Worm (Caenorhabditis elegans) whole organism, L4 larva: Measurements from ENCODE around the gene nhr-252.
A peak's percentile ranks its signal among the peaks of the same experiment; 100 is the strongest.

Experiments used
- D1046.2 ChIP-seq: fragments of 200-800 bp; sonication (Bioruptor generic); IDR thresholded peaks from 2 replicates; pipeline ENCODE4 v1.3.6; 2022; ENCODE audit warnings: missing genetic modification characterization, missing compliant biosample characterization
- R02D3.7 ChIP-seq: fragments of 150-350 bp; sonication (generic microtip); optimal IDR thresholded peaks from 3 replicates; lab custom pipeline; 2014; ENCODE audit warnings: missing biosample characterization, missing genetic modification characterization
- Y5F2A.4 ChIP-seq: fragments of 200-800 bp; sonication (Bioruptor generic); optimal IDR thresholded peaks from 2 replicates; lab custom pipeline; 2018; ENCODE audit warnings: mild to moderate bottlenecking, missing genetic modification characterization, missing compliant biosample characterization
- ZK546.5 ChIP-seq, 2 experiments: sonication (generic microtip); optimal IDR thresholded peaks; 2 replicates each; lab custom pipeline; 2017; ENCODE audit warnings: missing biosample characterization in 2 of 2, missing genetic modification characterization in 2 of 2
- aha-1 ChIP-seq: fragments of 150-350 bp; peaks from one replicate; lab custom pipeline; 2014; ENCODE audit warnings: missing biosample characterization, missing genetic modification characterization
- ceh-28 ChIP-seq: fragments of 150-350 bp; optimal IDR thresholded peaks from 2 replicates; lab custom pipeline; 2014; ENCODE audit warnings: missing biosample characterization, missing genetic modification reagents, missing genetic modification characterization
- daf-16 ChIP-seq, 3 experiments: sonication (generic microtip); optimal IDR thresholded peaks; 2 replicates each; lab custom pipeline; 2016 to 2017; ENCODE audit warnings: missing genetic modification characterization in 3 of 3, missing genetic modification reagents in 3 of 3, mild to moderate bottlenecking in 2 of 3, missing compliant biosample characterization in 2 of 3, missing biosample characterization in 1 of 3, moderate library complexity in 1 of 3
- dmd-6 ChIP-seq: fragments of 200-800 bp; sonication (Bioruptor generic); IDR thresholded peaks from 2 replicates; pipeline ENCODE4 v1.3.6; 2022; ENCODE audit warnings: missing genetic modification reagents, missing genetic modification characterization, missing compliant biosample characterization
- dve-1 ChIP-seq: sonication (generic microtip); optimal IDR thresholded peaks from 2 replicates; lab custom pipeline; 2017; ENCODE audit warnings: antibody characterized with exemption, mild to moderate bottlenecking, missing genetic modification characterization, missing compliant biosample characterization; ENCODE audit not compliant: insufficient read depth
- hlh-11 ChIP-seq: fragments of 200-800 bp; sonication (Bioruptor generic); optimal IDR thresholded peaks from 2 replicates; lab custom pipeline; 2018; ENCODE audit warnings: mild to moderate bottlenecking, missing genetic modification characterization, missing compliant biosample characterization
- lin-13 ChIP-seq: fragments of 150-350 bp; optimal IDR thresholded peaks from 2 replicates; lab custom pipeline; 2014; ENCODE audit warnings: missing biosample characterization, missing genetic modification reagents, missing genetic modification characterization
- lir-3 ChIP-seq: sonication (generic microtip); optimal IDR thresholded peaks from 2 replicates; lab custom pipeline; 2016; ENCODE audit warnings: mild to moderate bottlenecking, missing genetic modification characterization, missing compliant biosample characterization
- mdt-29 ChIP-seq: fragments of 200-800 bp; sonication (Bioruptor generic); IDR thresholded peaks from 2 replicates; pipeline ENCODE4 v1.3.6; 2022; ENCODE audit warnings: missing genetic modification reagents, missing genetic modification characterization, missing compliant biosample characterization
- mep-1 ChIP-seq: fragments of 150-350 bp; sonication (generic microtip); optimal IDR thresholded peaks from 3 replicates; lab custom pipeline; 2014; ENCODE audit warnings: missing biosample characterization, missing genetic modification characterization
- mxl-2 ChIP-seq: fragments of 200-800 bp; sonication (Bioruptor generic); conservative IDR thresholded peaks from 2 replicates; pipeline ENCODE4 v1.3.6; 2022; ENCODE audit warnings: missing genetic modification reagents, missing genetic modification characterization, missing compliant biosample characterization
- nhr-11 ChIP-seq: fragments of 150-350 bp; optimal IDR thresholded peaks from 2 replicates; lab custom pipeline; 2014; ENCODE audit warnings: missing biosample characterization, missing genetic modification characterization
- nhr-28 ChIP-seq: fragments of 150-350 bp; optimal IDR thresholded peaks from 2 replicates; lab custom pipeline; 2014; ENCODE audit warnings: missing biosample characterization, missing genetic modification characterization
- nhr-41 ChIP-seq: fragments of 200-800 bp; sonication (Bioruptor generic); IDR thresholded peaks from 2 replicates; pipeline ENCODE4 v1.3.6; 2022; ENCODE audit warnings: missing genetic modification reagents, missing genetic modification characterization, missing compliant biosample characterization
- nhr-48 ChIP-seq: sonication (generic microtip); optimal IDR thresholded peaks from 2 replicates; lab custom pipeline; 2016; ENCODE audit warnings: mild to moderate bottlenecking, missing genetic modification characterization, missing compliant biosample characterization
- nhr-77 ChIP-seq: fragments of 150-350 bp; optimal IDR thresholded peaks from 2 replicates; lab custom pipeline; 2014; ENCODE audit warnings: missing biosample characterization, missing genetic modification characterization
- pha-4 ChIP-seq, 2 experiments: fragments of 150-350 bp in 1 of 2; fragments of 200-800 bp in 1 of 2; sonication (Bioruptor generic) in 1 of 2; IDR thresholded peaks in 1 of 2; optimal IDR thresholded peaks in 1 of 2; 2 replicates each; pipeline versions ENCODE4 v1.3.6 to Lab custom; 2014 to 2022; ENCODE audit warnings: missing genetic modification characterization in 2 of 2, missing genetic modification reagents in 2 of 2, missing biosample characterization in 1 of 2, missing compliant biosample characterization in 1 of 2
- php-3 ChIP-seq: fragments of 200-800 bp; sonication (Bioruptor generic); IDR thresholded peaks from 2 replicates; pipeline ENCODE4 v1.3.6; 2022; ENCODE audit warnings: missing genetic modification reagents, missing genetic modification characterization, missing compliant biosample characterization
- pqm-1 ChIP-seq: sonication (generic microtip); optimal IDR thresholded peaks from 2 replicates; lab custom pipeline; 2017; ENCODE audit warnings: missing biosample characterization, missing genetic modification characterization
- saeg-2 ChIP-seq: fragments of 200-800 bp; sonication (Bioruptor generic); IDR thresholded peaks from 2 replicates; pipeline ENCODE4 v1.3.6; 2022; ENCODE audit warnings: missing genetic modification reagents, missing genetic modification characterization, missing compliant biosample characterization
- unc-39 ChIP-seq: sonication (generic microtip); optimal IDR thresholded peaks from 2 replicates; lab custom pipeline; 2017; ENCODE audit warnings: missing biosample characterization, missing genetic modification characterization
- unc-62 ChIP-seq, 3 experiments: fragments of 150-350 bp in 1 of 3; sonication (generic microtip); optimal IDR thresholded peaks in 2 of 3; peaks in 1 of 3; 1 replicate in 1 of 3; 2 replicates in 2 of 3; lab custom pipeline; 2014 to 2017; ENCODE audit warnings: missing biosample characterization in 3 of 3, missing genetic modification characterization in 3 of 3, missing genetic modification reagents in 3 of 3, missing genotype in 1 of 3
- zag-1 ChIP-seq: fragments of 150-350 bp; optimal IDR thresholded peaks from 2 replicates; lab custom pipeline; 2014; ENCODE audit warnings: missing biosample characterization, missing genetic modification characterization
- zfp-2 ChIP-seq: sonication (generic microtip); optimal IDR thresholded peaks from 2 replicates; lab custom pipeline; 2016; ENCODE audit warnings: mild to moderate bottlenecking, missing genetic modification characterization, missing compliant biosample characterization

nhr-252 gene

DNA sequence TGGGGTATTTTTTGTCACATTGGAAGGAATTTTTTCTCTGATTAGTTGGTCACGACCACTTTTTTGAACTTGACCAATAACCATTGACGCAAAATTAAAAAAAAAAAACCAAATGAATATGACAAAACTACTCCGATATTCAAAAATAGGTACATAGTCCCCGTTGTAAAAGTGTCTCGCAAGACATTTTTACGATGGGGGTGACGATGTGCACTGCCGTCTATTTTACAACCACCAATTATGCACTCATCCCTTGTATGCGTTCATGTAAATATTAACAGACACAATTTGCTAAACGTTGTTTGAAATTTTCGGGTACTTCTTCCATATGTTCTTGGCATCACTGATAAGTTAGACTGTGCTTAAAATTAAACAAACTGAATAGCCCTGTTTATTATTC, 4.7 kb upstream of the nhr-252 start, which contains the start of gene scl-27:
scl-27 (plus strand) TSS at position 301 of the 400 bp plus-strand sequence.
- TF ChIP-seq unc-62 (GFP tag; optimal IDR thresholded peaks at IDR 0.05 in 1 of 2; lab: Kevin White, UChicago): peak in 1 of 2 experiments; percentile 11
- no peak for TF ChIP-seq unc-62 (tag; optimal IDR thresholded peaks at IDR 0.05; lab: Kevin White, UChicago)
- no peak for TF ChIP-seq mep-1

- no peak for TF ChIP-seq R02D3.7 (tag; lab: Kevin White, UChicago)
- TF ChIP-seq pha-4 (GFP tag; IDR thresholded peaks at IDR 0.05; lab: Robert Waterston, UW): no peak
- no peak for TF ChIP-seq pha-4 (tag; optimal IDR thresholded peaks at IDR 0.05; lab: Kevin White, UChicago)
- no peak for TF ChIP-seq nhr-48
- no peak for TF ChIP-seq nhr-11
Observed at ce11 chrV:403028-403427, 1.4 kb upstream of the nhr-252 start, which contains the start of gene srh-62. srh-62 (minus strand) TSS chrV:403128.

DNA sequence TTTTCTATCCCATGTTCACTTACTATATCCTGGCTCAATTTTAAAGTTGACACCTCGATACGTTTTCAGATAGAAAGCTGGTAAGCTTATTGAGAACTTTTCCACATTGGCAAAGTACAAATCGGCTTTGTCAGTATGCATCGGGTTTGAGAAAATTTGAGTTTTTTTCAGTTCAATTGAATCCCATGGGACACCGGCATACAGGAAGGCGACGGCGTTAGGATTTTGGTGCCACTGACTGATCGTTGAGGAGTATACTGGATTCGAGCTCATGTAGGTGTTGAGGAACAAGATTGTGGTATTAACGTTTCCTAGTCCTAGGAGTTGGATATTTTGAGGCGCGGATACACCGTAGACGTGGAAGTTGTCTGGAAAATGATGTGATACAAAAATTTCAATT, 8.4 kb downstream of the nhr-252 start:
- TF ChIP-seq ceh-28 (tag; lab: Kevin White, UChicago) (no peak), zfp-2 (tag; lab: Kevin White, UChicago) (no peak), aha-1 (tag; lab: Kevin White, UChicago) (peak; percentile 95)

DNA sequence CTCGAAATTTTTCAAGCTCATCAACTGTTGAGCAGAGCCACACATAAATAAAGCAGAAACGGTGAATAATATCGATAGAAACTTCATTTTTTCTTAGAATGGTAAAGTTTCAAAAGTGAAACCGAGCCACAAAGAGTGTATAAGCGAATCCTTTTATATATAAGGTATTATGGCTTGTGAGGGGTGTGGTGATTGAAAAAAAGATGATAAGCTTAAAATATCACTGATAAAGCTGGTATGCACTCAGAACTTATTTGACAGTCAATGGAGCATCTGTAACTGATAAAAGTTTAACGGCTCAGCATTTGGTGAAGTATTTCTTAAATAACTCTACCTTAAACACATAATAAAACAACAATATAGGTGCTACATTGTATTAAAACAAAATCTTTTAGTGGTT, 10.2 kb downstream of the nhr-252 start, which contains the start of gene dod-19:
dod-19 (minus strand) TSS at position 130 of the 400 bp plus-strand sequence.
- TF ChIP-seq Y5F2A.4 (GFP tag; lab: Kevin White, UChicago): no peak
- TF ChIP-seq mxl-2 (GFP tag; lab: Robert Waterston, UW): no peak
- TF ChIP-seq dmd-6 (GFP tag; lab: Robert Waterston, UW): peak; percentile 57
- no peak for TF ChIP-seq lir-3 (tag; lab: Kevin White, UChicago)
- TF ChIP-seq pqm-1 (tag; lab: Kevin White, UChicago): peak; percentile 79

- TF ChIP-seq nhr-41 (GFP tag; lab: Robert Waterston, UW) (no peak), zag-1 (tag; lab: Kevin White, UChicago) (no peak), nhr-77 (peak; percentile 54), pqm-1 (tag; lab: Kevin White, UChicago) (peak; percentile 80), unc-39 (tag; lab: Kevin White, UChicago) (no peak), D1046.2 (GFP tag; lab: Robert Waterston, UW) (no peak), daf-16 (GFP tag; optimal IDR thresholded peaks at IDR 0.05; lab: Kevin White, UChicago) (no peak), daf-16 (tag; optimal IDR thresholded peaks at IDR 0.05; lab: Kevin White, UChicago) (peak; percentile 47), dmd-6 (GFP tag; lab: Robert Waterston, UW) (peak; percentile 55; the same call in 1 of the 2 replicates), php-3 (peak; percentile 61), nhr-28 (tag; lab: Kevin White, UChicago) (peak; percentile 60), ZK546.5 (tag; optimal IDR thresholded peaks at IDR 0.05; lab: Kevin White, UChicago) (no peak), lin-13 (GFP tag; lab: Kevin White, UChicago) (no peak), lir-3 (tag; lab: Kevin White, UChicago) (no peak), saeg-2 (GFP tag; lab: Robert Waterston, UW) (no peak), mdt-29 (no peak)
Observed at ce11 chrV:415072-415471, 10.7 kb downstream of the nhr-252 start.

- TF ChIP-seq php-3 (no peak), daf-16 (GFP tag; optimal IDR thresholded peaks at IDR 0.05; lab: Kevin White, UChicago) (no peak), daf-16 (tag; optimal IDR thresholded peaks at IDR 0.05; lab: Kevin White, UChicago) (peak; percentile 10), mxl-2 (GFP tag; lab: Robert Waterston, UW) (0 out of 2 replicates have a peak, but pooled peaks have one; percentile 51), unc-62 (GFP tag; optimal IDR thresholded peaks at IDR 0.05 in 1 of 2; lab: Kevin White, UChicago) (peak in 1 of 2 experiments; percentile 78), unc-62 (tag; optimal IDR thresholded peaks at IDR 0.05; lab: Kevin White, UChicago) (no peak), Y5F2A.4 (GFP tag; lab: Kevin White, UChicago) (no peak), hlh-11 (tag; lab: Kevin White, UChicago) (peak; percentile 46), pqm-1 (tag; lab: Kevin White, UChicago) (peak; percentile 17), dve-1 (no peak), nhr-28 (tag; lab: Kevin White, UChicago) (peak; percentile 33), nhr-48 (peak; percentile 38), dmd-6 (GFP tag; lab: Robert Waterston, UW) (peak; percentile 90)
- TF ChIP-seq, all 104 proteins: peak for 8
Observed at ce11 chrV:417656-418353, 13.4 kb downstream of the nhr-252 start, which contains the start of gene irg-8. irg-8 (minus strand) TSS chrV:417706.
